Worm (Caenorhabditis elegans) whole organism, early embryonic: ENCODE data around the gene nhr-95.

Source experiments
- F13C5.2 ChIP-seq: sonication (generic microtip); optimal IDR thresholded peaks from 2 replicates; lab custom pipeline; 2017; ENCODE audit warnings: mild to moderate bottlenecking, missing genetic modification characterization, inconsistent platforms, missing compliant biosample characterization
- aly-1 ChIP-seq: sonication (generic microtip); optimal IDR thresholded peaks from 2 replicates; lab custom pipeline; 2016; ENCODE audit warnings: missing genetic modification characterization, missing compliant biosample characterization
- ama-1 ChIP-seq: fragments of 150-350 bp; optimal IDR thresholded peaks from 2 replicates; lab custom pipeline; 2014
- ceh-36 ChIP-seq: sonication (generic microtip); optimal IDR thresholded peaks from 2 replicates; lab custom pipeline; 2016; ENCODE audit warnings: missing genetic modification characterization, inconsistent platforms, missing compliant biosample characterization
- ets-7 ChIP-seq: sonication (generic microtip); optimal IDR thresholded peaks from 2 replicates; lab custom pipeline; 2016; ENCODE audit warnings: missing genotype, missing genetic modification characterization, missing compliant biosample characterization
- hmg-4 ChIP-seq: fragments of 200-800 bp; sonication (Bioruptor generic); optimal IDR thresholded peaks from 2 replicates; lab custom pipeline; 2018; ENCODE audit warnings: mild to moderate bottlenecking, missing genetic modification characterization, missing compliant biosample characterization
- hnd-1 ChIP-seq: sonication (generic microtip); optimal IDR thresholded peaks from 2 replicates; lab custom pipeline; 2016; ENCODE audit warnings: missing genetic modification characterization, missing compliant biosample characterization
- pes-1 ChIP-seq: fragments of 200-800 bp; sonication (Bioruptor generic); IDR thresholded peaks from 2 replicates; pipeline ENCODE4 v1.3.6; 2022; ENCODE audit warnings: missing genetic modification reagents, missing genetic modification characterization, missing compliant biosample characterization
- scrt-1 ChIP-seq: fragments of 200-800 bp; sonication (Bioruptor generic); IDR thresholded peaks from 2 replicates; pipeline ENCODE4 v1.3.6; 2022; ENCODE audit warnings: missing genetic modification characterization, missing compliant biosample characterization
- tbx-11 ChIP-seq: fragments of 200-800 bp; sonication (Bioruptor generic); IDR thresholded peaks from 2 replicates; pipeline ENCODE4 v1.3.6; 2022; ENCODE audit warnings: missing genetic modification characterization, missing compliant biosample characterization
- tra-4 ChIP-seq: sonication (generic microtip); optimal IDR thresholded peaks from 2 replicates; lab custom pipeline; 2017; ENCODE audit warnings: missing genetic modification characterization, missing compliant biosample characterization

DNA sequence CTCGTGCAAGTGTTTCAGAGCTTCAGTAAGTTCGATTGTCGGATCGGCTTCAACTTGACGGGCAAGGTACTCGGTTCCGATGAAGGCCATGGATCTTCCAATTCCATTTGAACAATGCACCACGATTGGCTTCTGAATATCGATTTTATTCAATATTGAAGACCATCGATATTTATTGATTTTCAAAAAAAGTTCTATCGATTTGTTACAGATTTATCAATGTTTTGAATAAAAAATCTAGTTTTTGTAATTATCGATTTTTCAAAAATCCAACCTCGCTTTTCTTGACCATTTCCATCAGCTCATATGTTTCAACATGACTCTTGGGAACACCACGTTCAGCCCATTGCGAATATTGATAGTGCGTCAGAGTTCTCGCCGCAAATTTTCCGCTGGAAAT, 13.6 kb downstream of the nhr-95 start:
- TF ChIP-seq ama-1 (lab: Kevin White, UChicago) (no peak), scrt-1 (no peak), tra-4 (tag; lab: Kevin White, UChicago) (no peak), pes-1 (no peak), ceh-36 (tag; lab: Kevin White, UChicago) (no peak), tbx-11 (GFP tag; lab: Robert Waterston, UW) (no peak), ets-7 (tag; lab: Kevin White, UChicago) (no peak), hmg-4 (GFP tag; lab: Kevin White, UChicago) (no peak), aly-1 (tag; lab: Kevin White, UChicago) (no peak), F13C5.2 (tag; lab: Kevin White, UChicago) (no peak), hnd-1 (tag; lab: Kevin White, UChicago) (no peak)
